Worm (Caenorhabditis elegans) whole organism, L2 larva: ENCODE data around the gene bed-1.

Source experiments
- C34F6.9 ChIP-seq: fragments of 150-350 bp; optimal IDR thresholded peaks from 2 replicates; lab custom pipeline; 2014; ENCODE audit warnings: missing biosample characterization, missing genetic modification characterization
- F13H6.1 ChIP-seq: sonication (generic microtip); optimal IDR thresholded peaks from 2 replicates; lab custom pipeline; 2016; ENCODE audit warnings: missing genetic modification characterization, missing compliant biosample characterization
- R02D3.7 ChIP-seq: fragments of 150-350 bp; optimal IDR thresholded peaks from 2 replicates; lab custom pipeline; 2014; ENCODE audit warnings: missing biosample characterization, missing genetic modification characterization
- Y55F3AM.14 ChIP-seq: fragments of 200-800 bp; sonication (Bioruptor generic); optimal IDR thresholded peaks from 2 replicates; lab custom pipeline; 2018; ENCODE audit warnings: mild to moderate bottlenecking, missing genetic modification characterization, missing compliant biosample characterization
- ZK546.5 ChIP-seq: sonication (generic microtip); optimal IDR thresholded peaks from 2 replicates; lab custom pipeline; 2017; ENCODE audit warnings: missing biosample characterization, missing genetic modification characterization
- alr-1 ChIP-seq: fragments of 150-350 bp; optimal IDR thresholded peaks from 2 replicates; lab custom pipeline; 2014; ENCODE audit warnings: missing biosample characterization, missing genetic modification characterization
- ama-1 ChIP-seq: fragments of 150-350 bp; optimal IDR thresholded peaks from 2 replicates; lab custom pipeline; 2018; ENCODE audit warnings: inconsistent platforms
- blmp-1 ChIP-seq: sonication (generic microtip); optimal IDR thresholded peaks from 2 replicates; lab custom pipeline; 2017; ENCODE audit warnings: missing genetic modification characterization, mild to moderate bottlenecking, missing compliant biosample characterization, antibody characterized with exemption, moderate library complexity; ENCODE audit not compliant: insufficient read depth
- ceh-16 ChIP-seq: fragments of 150-350 bp; optimal IDR thresholded peaks from 2 replicates; lab custom pipeline; 2014; ENCODE audit warnings: missing biosample characterization, missing genetic modification characterization
- ceh-82 ChIP-seq: fragments of 150-350 bp; optimal IDR thresholded peaks from 2 replicates; lab custom pipeline; 2014; ENCODE audit warnings: missing biosample characterization, missing genetic modification characterization
- crh-2 ChIP-seq: sonication (generic microtip); optimal IDR thresholded peaks from 2 replicates; lab custom pipeline; 2017; ENCODE audit warnings: missing biosample characterization, missing genetic modification characterization
- dmd-4 ChIP-seq: sonication (generic microtip); optimal IDR thresholded peaks from 2 replicates; lab custom pipeline; 2017; ENCODE audit warnings: missing biosample characterization, missing genetic modification characterization
- egl-27 ChIP-seq: sonication (generic microtip); optimal IDR thresholded peaks from 3 replicates; lab custom pipeline; 2017; ENCODE audit warnings: missing biosample characterization, missing genetic modification reagents, missing genetic modification characterization
- elt-1 ChIP-seq: fragments of 150-350 bp; optimal IDR thresholded peaks from 2 replicates; lab custom pipeline; 2014; ENCODE audit warnings: missing biosample characterization, missing genetic modification characterization
- elt-3 ChIP-seq: sonication (generic microtip); optimal IDR thresholded peaks from 2 replicates; lab custom pipeline; 2017; ENCODE audit warnings: missing biosample characterization, missing genetic modification characterization
- lin-11 ChIP-seq: fragments of 150-350 bp; sonication (generic microtip); optimal IDR thresholded peaks from 2 replicates; lab custom pipeline; 2014; ENCODE audit warnings: missing biosample characterization, missing genetic modification characterization, inconsistent platforms, mixed read lengths
- lin-39 ChIP-seq: fragments of 150-350 bp; optimal IDR thresholded peaks from 2 replicates; lab custom pipeline; 2014; ENCODE audit warnings: missing biosample characterization, missing genetic modification reagents, missing genetic modification characterization
- mab-5 ChIP-seq: fragments of 150-350 bp; optimal IDR thresholded peaks from 2 replicates; lab custom pipeline; 2014; ENCODE audit warnings: missing biosample characterization, missing genetic modification characterization
- mbf-1 ChIP-seq: sonication (generic microtip); optimal IDR thresholded peaks from 2 replicates; lab custom pipeline; 2017; ENCODE audit warnings: missing biosample characterization, missing genetic modification characterization
- mdl-1 ChIP-seq, 2 experiments: fragments of 150-350 bp in 1 of 2; sonication (generic microtip) in 1 of 2; optimal IDR thresholded peaks; 2 replicates each; lab custom pipeline; 2017; ENCODE audit warnings: missing biosample characterization in 2 of 2, missing genetic modification characterization in 2 of 2
- nhr-11 ChIP-seq: fragments of 150-350 bp; optimal IDR thresholded peaks from 2 replicates; lab custom pipeline; 2014; ENCODE audit warnings: missing biosample characterization, missing genetic modification characterization
- nhr-23 ChIP-seq: fragments of 150-350 bp; optimal IDR thresholded peaks from 2 replicates; lab custom pipeline; 2014; ENCODE audit warnings: missing biosample characterization, missing genetic modification reagents, missing genetic modification characterization
- nhr-237 ChIP-seq: fragments of 150-350 bp; optimal IDR thresholded peaks from 2 replicates; lab custom pipeline; 2014; ENCODE audit warnings: missing biosample characterization, missing genetic modification characterization
- nhr-25 ChIP-seq: fragments of 150-350 bp; sonication (generic microtip); optimal IDR thresholded peaks from 3 replicates; lab custom pipeline; 2014; ENCODE audit warnings: missing biosample characterization, missing genetic modification characterization
- nhr-6 ChIP-seq: fragments of 150-350 bp; optimal IDR thresholded peaks from 2 replicates; lab custom pipeline; 2014; ENCODE audit warnings: missing biosample characterization, missing genetic modification characterization
- nhr-77 ChIP-seq: fragments of 150-350 bp; optimal IDR thresholded peaks from 2 replicates; lab custom pipeline; 2014; ENCODE audit warnings: missing biosample characterization, missing genetic modification characterization
- peb-1 ChIP-seq: fragments of 150-350 bp; optimal IDR thresholded peaks from 2 replicates; lab custom pipeline; 2014; ENCODE audit warnings: missing biosample characterization, missing genetic modification characterization
- sem-4 ChIP-seq: fragments of 150-350 bp; optimal IDR thresholded peaks from 2 replicates; lab custom pipeline; 2014; ENCODE audit warnings: missing biosample characterization, missing genetic modification reagents, missing genetic modification characterization
- skn-1 ChIP-seq: sonication (generic microtip); optimal IDR thresholded peaks from 2 replicates; lab custom pipeline; 2017; ENCODE audit warnings: missing biosample characterization, missing genetic modification characterization
- sma-3 ChIP-seq: sonication (generic microtip); optimal IDR thresholded peaks from 2 replicates; lab custom pipeline; 2016; ENCODE audit warnings: missing genetic modification reagents, missing genetic modification characterization, missing compliant biosample characterization
- sma-9 ChIP-seq, 2 experiments: fragments of 150-350 bp in 1 of 2; sonication (generic microtip) in 1 of 2; optimal IDR thresholded peaks; 2 replicates each; lab custom pipeline; 2014 to 2016; ENCODE audit warnings: missing genetic modification characterization in 2 of 2, mild to moderate bottlenecking in 1 of 2, missing biosample characterization in 1 of 2, missing compliant biosample characterization in 1 of 2, missing genetic modification reagents in 1 of 2, moderate library complexity in 1 of 2
- snpc-4 ChIP-seq: fragments of 150-350 bp; optimal IDR thresholded peaks from 2 replicates; lab custom pipeline; 2014; ENCODE audit warnings: missing biosample characterization, missing genetic modification characterization
- unc-39 ChIP-seq: fragments of 150-350 bp; optimal IDR thresholded peaks from 2 replicates; lab custom pipeline; 2014; ENCODE audit warnings: missing biosample characterization, missing genetic modification characterization
- unc-55 ChIP-seq: fragments of 150-350 bp; sonication (generic microtip); optimal IDR thresholded peaks from 3 replicates; lab custom pipeline; 2014; ENCODE audit warnings: missing biosample characterization, missing genetic modification reagents, missing genetic modification characterization
- unc-62 ChIP-seq: fragments of 150-350 bp; optimal IDR thresholded peaks from 2 replicates; lab custom pipeline; 2014; ENCODE audit warnings: missing biosample characterization, missing genetic modification reagents, missing genetic modification characterization
- zag-1 ChIP-seq: fragments of 150-350 bp; optimal IDR thresholded peaks from 2 replicates; lab custom pipeline; 2014; ENCODE audit warnings: missing biosample characterization, missing genetic modification characterization
- ztf-1 ChIP-seq: fragments of 200-800 bp; sonication (Bioruptor generic); conservative IDR thresholded peaks from 2 replicates; pipeline ENCODE4 v1.3.6; 2022; ENCODE audit warnings: missing genetic modification characterization, missing compliant biosample characterization

Gene bed-1

DNA sequence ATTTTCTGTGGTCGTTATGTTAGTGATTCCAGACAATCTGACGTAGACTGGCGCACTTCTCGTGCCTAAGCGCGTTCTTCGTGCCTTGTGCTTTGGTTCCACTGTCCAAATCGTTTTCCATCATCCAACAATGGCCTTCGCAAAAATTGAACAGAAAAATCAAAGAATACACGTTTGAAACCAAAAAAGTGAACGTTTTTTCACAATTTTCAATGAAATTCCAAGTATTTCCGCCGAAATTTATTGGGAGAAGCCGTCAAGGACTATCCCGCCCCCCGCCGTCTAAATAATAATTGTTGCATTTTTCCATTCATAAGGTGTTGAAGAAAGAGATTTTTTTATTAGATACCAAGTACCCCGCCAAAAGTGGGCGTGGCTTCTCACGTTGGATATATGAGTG is 15.8 kb upstream of the bed-1 start, which contains the start of gene cpg-23:
Gene cpg-23 (plus strand): TSS at position 301 of the 400 bp plus-strand sequence.
- no peak for TF ChIP-seq C34F6.9
- no peak for TF ChIP-seq elt-3 (tag; lab: Kevin White, UChicago)
- TF ChIP-seq unc-55 (GFP tag; lab: Kevin White, UChicago), result no peak
- no peak for TF ChIP-seq mdl-1 (tag; optimal IDR thresholded peaks at IDR 0.05; lab: Kevin White, UChicago)
- TF ChIP-seq ceh-16 (tag; lab: Kevin White, UChicago), result no peak
- TF ChIP-seq dmd-4, result no peak
- TF ChIP-seq F13H6.1, result no peak
- TF ChIP-seq ztf-1 (GFP tag; lab: Robert Waterston, UW), result no peak
- no peak for TF ChIP-seq unc-62 (GFP tag; lab: Kevin White, UChicago)

- no peak for TF ChIP-seq mbf-1
- no peak for TF ChIP-seq lin-39 (tag; lab: Kevin White, UChicago)
- TF ChIP-seq crh-2 (tag; lab: Kevin White, UChicago), result no peak
Observed at ce11 chrV:19136206-19136605, 11.5 kb upstream of the bed-1 start, which contains the start of gene Y39B6A.9. TSS of gene Y39B6A.9 (plus strand) at chrV:19136506.

DNA sequence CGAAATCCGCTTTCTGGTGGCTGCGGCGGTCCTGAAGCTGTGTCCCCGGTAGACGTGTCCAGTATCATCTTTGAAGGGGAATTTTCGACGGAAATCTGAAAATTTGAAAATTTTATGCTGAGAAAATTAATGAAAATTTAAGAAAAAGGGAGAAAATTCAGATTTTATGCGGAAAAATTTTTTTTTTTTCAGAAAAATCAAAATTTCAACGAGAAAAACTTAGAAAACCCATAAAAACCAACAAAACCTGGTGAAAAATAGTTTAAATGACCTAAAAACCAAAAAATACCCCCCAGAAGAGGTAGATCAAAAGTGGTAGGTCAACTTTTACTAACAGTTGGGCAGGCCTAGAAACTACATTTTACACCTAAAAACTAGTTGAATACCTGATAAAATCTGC is 8.8 kb upstream of the bed-1 start, which contains the start of gene Y39B6A.10:
Gene Y39B6A.10 (minus strand): TSS at position 101 of the 400 bp plus-strand sequence.
- no peak for TF ChIP-seq ama-1 (lab: Kevin White, UChicago)
- TF ChIP-seq egl-27 (tag; lab: Kevin White, UChicago), result no peak
- no peak for TF ChIP-seq peb-1 (tag; lab: Kevin White, UChicago)
- no peak for TF ChIP-seq snpc-4 (tag; lab: Kevin White, UChicago)
- no peak for TF ChIP-seq Y55F3AM.14
- no peak for TF ChIP-seq nhr-25 (tag; lab: Kevin White, UChicago)
- TF ChIP-seq nhr-6, result no peak
- no peak for TF ChIP-seq sma-3 (GFP tag; lab: Kevin White, UChicago)
- TF ChIP-seq mab-5, result no peak
- TF ChIP-seq elt-1 (tag; lab: Kevin White, UChicago), result no peak
- TF ChIP-seq mbf-1, result no peak
- TF ChIP-seq sma-9 (GFP tag; optimal IDR thresholded peaks at IDR 0.05; lab: Kevin White, UChicago), result no peak
- no peak for TF ChIP-seq sma-9 (tag; optimal IDR thresholded peaks at IDR 0.05; lab: Kevin White, UChicago)
- TF ChIP-seq ZK546.5 (tag; lab: Kevin White, UChicago), result no peak
- TF ChIP-seq sem-4, result no peak
- TF ChIP-seq blmp-1 (tag; lab: Kevin White, UChicago), result no peak
- no peak for TF ChIP-seq zag-1
- no peak for TF ChIP-seq crh-2 (tag; lab: Kevin White, UChicago)
- no peak for TF ChIP-seq C34F6.9
- no peak for TF ChIP-seq nhr-11
- no peak for TF ChIP-seq ceh-82

DNA sequence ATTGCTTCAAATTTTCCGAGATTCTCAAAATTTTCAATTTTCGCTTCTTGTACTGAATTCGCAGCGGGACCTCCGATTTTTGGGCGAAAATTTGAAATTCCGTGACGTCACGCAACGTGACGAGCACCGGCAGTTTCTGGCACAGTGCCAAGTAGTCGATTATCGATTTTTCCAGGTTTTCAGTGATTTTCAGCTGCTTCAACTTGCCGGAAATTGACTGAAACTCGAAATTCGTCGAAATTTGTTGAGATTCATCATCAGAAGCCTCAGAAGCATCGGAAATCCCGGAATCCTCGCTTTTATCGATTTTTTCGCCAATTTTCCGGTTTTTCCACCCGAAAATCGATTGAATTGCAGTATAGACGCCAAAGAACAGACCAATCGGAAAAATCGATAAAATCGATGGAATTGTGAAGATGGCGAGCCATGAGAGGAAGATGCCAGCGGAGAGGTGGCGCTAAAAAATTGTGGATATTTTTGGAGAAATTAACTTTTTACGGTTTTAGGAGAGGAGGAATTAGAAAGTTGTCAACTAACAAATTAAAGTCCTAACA is 7.2 kb upstream of the bed-1 start:
- TF ChIP-seq ceh-82 (no peak), nhr-11 (no peak), skn-1 (no peak), unc-55 (GFP tag; lab: Kevin White, UChicago) (no peak)
- TF ChIP-seq, all 48 proteins: peak for 0

DNA sequence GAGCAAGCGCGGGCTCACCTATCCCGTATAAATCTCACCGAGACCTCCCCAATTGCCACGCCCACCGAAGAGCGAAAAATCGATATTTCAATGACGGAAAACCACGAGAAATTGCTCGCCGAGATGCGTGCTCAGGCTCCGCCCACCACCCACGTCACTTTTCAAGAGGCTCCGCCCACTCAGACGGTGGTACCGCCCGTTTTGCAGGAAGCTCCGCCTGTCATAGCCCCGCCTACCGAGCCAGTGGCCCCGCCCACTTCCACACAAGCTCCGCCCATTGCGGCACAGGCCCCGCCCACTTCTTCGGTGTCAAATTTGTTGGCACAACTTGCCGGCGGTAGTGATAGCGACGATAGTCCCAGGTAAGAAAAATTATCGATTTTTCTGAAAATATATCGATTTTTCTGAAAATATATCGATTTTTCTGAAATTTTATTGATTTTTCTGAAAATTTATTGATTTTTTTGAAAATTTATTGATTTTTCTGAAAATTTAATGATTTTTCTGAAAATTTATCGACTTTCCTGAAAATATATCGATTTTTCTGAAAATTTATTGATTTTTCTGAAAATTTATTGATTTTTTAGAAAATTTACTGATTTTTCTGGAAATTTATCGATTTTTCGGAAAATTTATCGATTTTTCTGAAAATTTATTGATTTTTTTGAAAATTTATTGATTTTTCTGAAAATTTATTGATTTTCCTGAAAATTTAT is 4.9 kb upstream of the bed-1 start:
- TF ChIP-seq unc-39 (no peak), nhr-77 (tag; lab: Kevin White, UChicago) (no peak)

DNA sequence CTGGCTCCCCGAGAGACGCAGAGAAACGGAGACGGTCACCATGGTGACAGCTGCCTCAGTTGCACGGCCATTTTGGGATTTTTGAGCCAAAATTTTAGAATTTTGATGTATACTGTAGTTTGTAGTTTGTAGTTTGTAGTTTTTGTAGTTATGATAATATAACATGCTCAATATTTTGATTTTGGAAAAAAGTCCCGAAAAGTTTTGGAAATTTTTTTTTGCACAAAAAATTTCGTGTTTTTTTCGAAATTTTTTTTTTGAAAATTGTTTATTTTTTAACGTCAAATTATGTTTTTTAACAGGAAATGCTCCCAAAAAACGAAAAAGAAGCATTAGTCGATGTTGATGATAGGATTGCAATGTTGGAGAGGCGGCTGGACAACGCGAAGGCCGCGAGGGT is 2.5 kb upstream of the bed-1 start, which contains the start of gene dyf-17:
Gene dyf-17 (plus strand): TSS at position 301 of the 400 bp plus-strand sequence.
- TF ChIP-seq Y55F3AM.14, result no peak
- TF ChIP-seq dmd-4, result no peak
- no peak for TF ChIP-seq mdl-1 (tag; optimal IDR thresholded peaks at IDR 0.05; lab: Kevin White, UChicago)
- no peak for TF ChIP-seq nhr-11
- TF ChIP-seq lin-11 (tag; lab: Kevin White, UChicago), result no peak
- TF ChIP-seq nhr-237 (tag; lab: Kevin White, UChicago), result no peak
- no peak for TF ChIP-seq nhr-23 (tag; lab: Kevin White, UChicago)
- TF ChIP-seq peb-1 (tag; lab: Kevin White, UChicago), result no peak
- no peak for TF ChIP-seq sma-9 (GFP tag; optimal IDR thresholded peaks at IDR 0.05; lab: Kevin White, UChicago)
- TF ChIP-seq sma-9 (tag; optimal IDR thresholded peaks at IDR 0.05; lab: Kevin White, UChicago), result no peak
- TF ChIP-seq blmp-1 (tag; lab: Kevin White, UChicago), result no peak
- no peak for TF ChIP-seq R02D3.7
- no peak for TF ChIP-seq alr-1
- TF ChIP-seq crh-2 (tag; lab: Kevin White, UChicago), result no peak
- TF ChIP-seq mab-5, result no peak
- TF ChIP-seq elt-3 (tag; lab: Kevin White, UChicago), result no peak
- no peak for TF ChIP-seq lin-39 (tag; lab: Kevin White, UChicago)
- no peak for TF ChIP-seq snpc-4 (tag; lab: Kevin White, UChicago)
- TF ChIP-seq ZK546.5 (tag; lab: Kevin White, UChicago), result no peak
